Worm (Caenorhabditis elegans): ENCODE results near the gene npp-22.

ce11 chrV:11773934-11774333 lies 40.7 kb upstream of the npp-22 start:
- TF ChIP-seq hnd-1 (tag; optimal IDR thresholded peaks at IDR 0.05) (no peak), ceh-13 (GFP tag; optimal IDR thresholded peaks at IDR 0.05) (no peak), ama-1 (optimal IDR thresholded peaks at IDR 0.05) (no peak), hmbx-1 (tag; optimal IDR thresholded peaks at IDR 0.05) (no peak), tbx-37 (GFP tag; conservative IDR thresholded peaks at IDR 0.05) (no peak), tbx-11 (GFP tag; IDR thresholded peaks at IDR 0.05) (no peak), flt-1 (GFP tag; IDR thresholded peaks at IDR 0.05) (no peak), aly-1 (tag; optimal IDR thresholded peaks at IDR 0.05) (no peak), B0310.2 (tag; optimal IDR thresholded peaks at IDR 0.05) (no peak)

All from whole organism, early embryonic.